Worm (Caenorhabditis elegans) whole organism, early embryonic: Measurements from ENCODE around the gene dop-6.

Source experiments
- B0310.2 ChIP-seq: sonication (generic microtip); optimal IDR thresholded peaks from 2 replicates; lab custom pipeline; 2016; ENCODE audit warnings: mild to moderate bottlenecking, missing genetic modification characterization, missing compliant biosample characterization
- F13C5.2 ChIP-seq: sonication (generic microtip); optimal IDR thresholded peaks from 2 replicates; lab custom pipeline; 2017; ENCODE audit warnings: mild to moderate bottlenecking, missing genetic modification characterization, inconsistent platforms, missing compliant biosample characterization
- ama-1 ChIP-seq: fragments of 150-350 bp; optimal IDR thresholded peaks from 2 replicates; lab custom pipeline; 2014
- ceh-13 ChIP-seq: fragments of 200-800 bp; sonication (Bioruptor generic); optimal IDR thresholded peaks from 2 replicates; lab custom pipeline; 2018; ENCODE audit warnings: mild to moderate bottlenecking, missing genetic modification characterization, missing compliant biosample characterization
- ceh-36 ChIP-seq: sonication (generic microtip); optimal IDR thresholded peaks from 2 replicates; lab custom pipeline; 2016; ENCODE audit warnings: missing genetic modification characterization, inconsistent platforms, missing compliant biosample characterization
- ets-7 ChIP-seq: sonication (generic microtip); optimal IDR thresholded peaks from 2 replicates; lab custom pipeline; 2016; ENCODE audit warnings: missing genotype, missing genetic modification characterization, missing compliant biosample characterization
- flt-1 ChIP-seq: fragments of 200-800 bp; sonication (Bioruptor generic); IDR thresholded peaks from 2 replicates; pipeline ENCODE4 v1.3.6; 2022; ENCODE audit warnings: missing genetic modification characterization, missing compliant biosample characterization
- hmg-4 ChIP-seq: fragments of 200-800 bp; sonication (Bioruptor generic); optimal IDR thresholded peaks from 2 replicates; lab custom pipeline; 2018; ENCODE audit warnings: mild to moderate bottlenecking, missing genetic modification characterization, missing compliant biosample characterization
- hnd-1 ChIP-seq: sonication (generic microtip); optimal IDR thresholded peaks from 2 replicates; lab custom pipeline; 2016; ENCODE audit warnings: missing genetic modification characterization, missing compliant biosample characterization
- pes-1 ChIP-seq: fragments of 200-800 bp; sonication (Bioruptor generic); IDR thresholded peaks from 2 replicates; pipeline ENCODE4 v1.3.6; 2022; ENCODE audit warnings: missing genetic modification reagents, missing genetic modification characterization, missing compliant biosample characterization
- sea-1 ChIP-seq: fragments of 200-800 bp; sonication (Bioruptor generic); conservative IDR thresholded peaks from 2 replicates; pipeline ENCODE4 v1.3.6; 2022; ENCODE audit warnings: missing genetic modification characterization, missing compliant biosample characterization
- tbx-11 ChIP-seq: fragments of 200-800 bp; sonication (Bioruptor generic); IDR thresholded peaks from 2 replicates; pipeline ENCODE4 v1.3.6; 2022; ENCODE audit warnings: missing genetic modification characterization, missing compliant biosample characterization
- tbx-37 ChIP-seq: fragments of 200-800 bp; sonication (Bioruptor generic); conservative IDR thresholded peaks from 2 replicates; pipeline ENCODE4 v1.3.6; 2022; ENCODE audit warnings: missing genetic modification reagents, missing genetic modification characterization, missing compliant biosample characterization

ce11 chrX:4307559-4308005 lies 13.1 kb upstream of the dop-6 start:
- no peak for TF ChIP-seq hmg-4 (GFP tag; lab: Kevin White, UChicago)
- TF ChIP-seq ama-1 (lab: Kevin White, UChicago): no peak
- TF ChIP-seq flt-1: no peak
- TF ChIP-seq tbx-37 (GFP tag; lab: Robert Waterston, UW): peak; percentile 36; the same call in 1 of the 2 replicates
- TF ChIP-seq ceh-36: peak; percentile 12
- TF ChIP-seq ets-7: no peak
- TF ChIP-seq pes-1: no peak
- TF ChIP-seq hnd-1: no peak
- no peak for TF ChIP-seq ceh-13 (GFP tag; lab: Kevin White, UChicago)
- no peak for TF ChIP-seq B0310.2 (tag; lab: Kevin White, UChicago)
- no peak for TF ChIP-seq tbx-11 (GFP tag; lab: Robert Waterston, UW)
- no peak for TF ChIP-seq sea-1 (GFP tag; lab: Robert Waterston, UW)
- no peak for TF ChIP-seq F13C5.2 (tag; lab: Kevin White, UChicago)
